Worm (Caenorhabditis elegans) whole organism, L3 larva: ENCODE measurements around the gene F42A10.6.

Source experiments
- ZK546.5 ChIP-seq: sonication (generic microtip); optimal IDR thresholded peaks from 2 replicates; lab custom pipeline; 2017; ENCODE audit warnings: missing biosample characterization, missing genetic modification characterization
- aly-2 ChIP-seq: fragments of 150-350 bp; optimal IDR thresholded peaks from 2 replicates; lab custom pipeline; 2014; ENCODE audit warnings: missing biosample characterization, missing genetic modification characterization
- ceh-82 ChIP-seq: fragments of 150-350 bp; optimal IDR thresholded peaks from 2 replicates; lab custom pipeline; 2014; ENCODE audit warnings: missing biosample characterization, missing genetic modification characterization
- egl-5 ChIP-seq: fragments of 150-350 bp; optimal IDR thresholded peaks from 2 replicates; lab custom pipeline; 2017; ENCODE audit warnings: missing biosample characterization, missing genetic modification reagents, missing genetic modification characterization, inconsistent platforms
- eor-1 ChIP-seq, 2 experiments: fragments of 150-350 bp; optimal IDR thresholded peaks; 2 replicates each; lab custom pipeline; 2014 to 2018; ENCODE audit warnings: missing biosample characterization in 2 of 2, missing genetic modification characterization in 2 of 2
- fkh-10 ChIP-seq: sonication (generic microtip); optimal IDR thresholded peaks from 2 replicates; lab custom pipeline; 2017; ENCODE audit warnings: missing biosample characterization, missing genetic modification reagents, missing genetic modification characterization
- jun-1 ChIP-seq: fragments of 150-350 bp; optimal IDR thresholded peaks from 2 replicates; lab custom pipeline; 2014; ENCODE audit warnings: missing biosample characterization, missing genetic modification reagents, missing genetic modification characterization
- lin-39 ChIP-seq: fragments of 150-350 bp; optimal IDR thresholded peaks from 2 replicates; lab custom pipeline; 2018; ENCODE audit warnings: missing biosample characterization, missing genetic modification reagents, missing genetic modification characterization
- nfya-1 ChIP-seq: sonication (generic microtip); optimal IDR thresholded peaks from 2 replicates; lab custom pipeline; 2017; ENCODE audit warnings: missing genetic modification characterization, mild to moderate bottlenecking, missing compliant biosample characterization, antibody characterized with exemption, moderate library complexity; ENCODE audit not compliant: insufficient read depth
- nhr-12 ChIP-seq: fragments of 150-350 bp; optimal IDR thresholded peaks from 2 replicates; lab custom pipeline; 2014; ENCODE audit warnings: missing biosample characterization, missing genetic modification characterization
- nhr-237 ChIP-seq: fragments of 150-350 bp; optimal IDR thresholded peaks from 2 replicates; lab custom pipeline; 2014; ENCODE audit warnings: missing biosample characterization, missing genetic modification characterization
- unc-62 ChIP-seq: fragments of 150-350 bp; sonication (generic microtip); optimal IDR thresholded peaks from 4 replicates; lab custom pipeline; 2014; ENCODE audit warnings: missing biosample characterization, missing genetic modification reagents, missing genetic modification characterization
- zag-1 ChIP-seq: fragments of 150-350 bp; optimal IDR thresholded peaks from 2 replicates; lab custom pipeline; 2014; ENCODE audit warnings: missing biosample characterization, missing genetic modification characterization

- no peak for TF ChIP-seq unc-62
- no peak for TF ChIP-seq nhr-12
- no peak for TF ChIP-seq zag-1 (tag; lab: Kevin White, UChicago)
- TF ChIP-seq nfya-1 (tag; lab: Kevin White, UChicago), result no peak
- TF ChIP-seq ceh-82, result no peak
- no peak for TF ChIP-seq egl-5 (tag; lab: Kevin White, UChicago)
- TF ChIP-seq lin-39 (tag; lab: Kevin White, UChicago), result no peak
- TF ChIP-seq jun-1 (tag; lab: Kevin White, UChicago), result no peak
- TF ChIP-seq fkh-10 (GFP tag; lab: Kevin White, UChicago), result no peak
- TF ChIP-seq eor-1 (tag; optimal IDR thresholded peaks at IDR 0.05; lab: Kevin White, UChicago), result no peak
- no peak for TF ChIP-seq nhr-237 (tag; lab: Kevin White, UChicago)
- TF ChIP-seq ZK546.5 (tag; lab: Kevin White, UChicago), result no peak
- TF ChIP-seq aly-2 (tag; lab: Kevin White, UChicago), result no peak
These were observed 17.8 kb upstream of the F42A10.6 start, which contains the start of gene ugt-66 for ce11 chrIII:6194480-6194879.
